Fruit fly (Drosophila melanogaster) whole organism, pupa: ENCODE data around the gene CG3704.

Experiments used
- CG10348 ChIP-seq: fragments of 200-800 bp; sonication (Bioruptor generic); IDR thresholded peaks from 2 replicates; pipeline ENCODE4 v1.3.6; 2022; ENCODE audit warnings: missing biosample characterization, missing genetic modification characterization
- CG12605 ChIP-seq: fragments of 200-800 bp; sonication (Bioruptor generic); IDR thresholded peaks from 2 replicates; pipeline ENCODE4 v1.3.6; 2022; ENCODE audit warnings: missing biosample characterization, missing genetic modification characterization
- CG13204 ChIP-seq: fragments of 200-800 bp; sonication (Bioruptor generic); optimal IDR thresholded peaks from 2 replicates; lab custom pipeline; 2018; ENCODE audit warnings: missing biosample characterization, mild to moderate bottlenecking, missing genetic modification characterization, moderate library complexity
- CG14655 ChIP-seq: fragments of 200-800 bp; sonication (Bioruptor generic); optimal IDR thresholded peaks from 3 replicates; lab custom pipeline; 2017; ENCODE audit warnings: mild to moderate bottlenecking, missing biosample characterization, missing genetic modification reagents, missing genetic modification characterization
- CG15710 ChIP-seq: fragments of 200-800 bp; sonication (Bioruptor generic); optimal IDR thresholded peaks from 2 replicates; lab custom pipeline; 2018; ENCODE audit warnings: missing biosample characterization, mild to moderate bottlenecking, missing genetic modification characterization, moderate library complexity
- CG17806 ChIP-seq: fragments of 200-800 bp; sonication (Bioruptor generic); optimal IDR thresholded peaks from 2 replicates; lab custom pipeline; 2018; ENCODE audit warnings: missing biosample characterization, mild to moderate bottlenecking, missing genetic modification characterization, moderate library complexity
- CG32121 ChIP-seq: fragments of 200-800 bp; sonication (Bioruptor generic); IDR thresholded peaks from 2 replicates; pipeline ENCODE4 v1.3.6; 2022; ENCODE audit warnings: missing biosample characterization, missing genetic modification characterization
- CG34367 ChIP-seq: fragments of 200-800 bp; sonication (Bioruptor generic); optimal IDR thresholded peaks from 2 replicates; lab custom pipeline; 2018; ENCODE audit warnings: missing biosample characterization, mild to moderate bottlenecking, missing genetic modification characterization
- CG4496 ChIP-seq: fragments of 200-800 bp; sonication (Bioruptor generic); IDR thresholded peaks from 3 replicates; pipeline ENCODE4 v1.3.6; 2022; ENCODE audit warnings: missing biosample characterization, missing genetic modification characterization
- CG8159 ChIP-seq: fragments of 200-800 bp; sonication (Bioruptor generic); optimal IDR thresholded peaks from 3 replicates; lab custom pipeline; 2018; ENCODE audit warnings: missing biosample characterization, mild to moderate bottlenecking, missing genetic modification characterization, moderate library complexity
- CG8301 ChIP-seq: fragments of 200-800 bp; sonication (Bioruptor generic); optimal IDR thresholded peaks from 2 replicates; lab custom pipeline; 2018; ENCODE audit warnings: missing biosample characterization, mild to moderate bottlenecking, missing genetic modification characterization
- CG9948 ChIP-seq: fragments of 200-800 bp; sonication (Bioruptor generic); optimal IDR thresholded peaks from 2 replicates; lab custom pipeline; 2018; ENCODE audit warnings: missing biosample characterization, mild to moderate bottlenecking, missing genetic modification characterization, moderate library complexity
- D1 ChIP-seq: fragments of 200-800 bp; sonication (Bioruptor generic); optimal IDR thresholded peaks from 2 replicates; lab custom pipeline; 2018; ENCODE audit warnings: missing biosample characterization, mild to moderate bottlenecking, missing genetic modification characterization, moderate library complexity
- EcR ChIP-seq: fragments of 200-800 bp; sonication (Bioruptor generic); optimal IDR thresholded peaks from 3 replicates; lab custom pipeline; 2019; ENCODE audit warnings: missing biosample characterization, missing genetic modification characterization, mild to moderate bottlenecking, moderate library complexity, missing genetic modification reagents
- Ets98B ChIP-seq: fragments of 200-800 bp; sonication (Bioruptor generic); IDR thresholded peaks from 2 replicates; pipeline ENCODE4 v1.3.6; 2022; ENCODE audit warnings: missing biosample characterization, missing genetic modification characterization
- Pif1A ChIP-seq: fragments of 200-800 bp; sonication (Bioruptor generic); optimal IDR thresholded peaks from 3 replicates; lab custom pipeline; 2016; ENCODE audit warnings: missing biosample characterization, missing genetic modification characterization
- Pif1B ChIP-seq: fragments of 200-800 bp; sonication (Bioruptor generic); optimal IDR thresholded peaks from 3 replicates; lab custom pipeline; 2016; ENCODE audit warnings: missing biosample characterization, missing genetic modification characterization
- Snoo ChIP-seq: fragments of 200-800 bp; sonication (Bioruptor generic); optimal IDR thresholded peaks from 3 replicates; lab custom pipeline; 2017; ENCODE audit warnings: missing biosample characterization, mild to moderate bottlenecking, missing genetic modification characterization, inconsistent platforms
- fd96Ca ChIP-seq: fragments of 200-800 bp; sonication (Bioruptor generic); IDR thresholded peaks from 3 replicates; pipeline ENCODE4 v1.3.6; 2022; ENCODE audit warnings: missing biosample characterization, missing genetic modification characterization
- gl ChIP-seq: fragments of 200-800 bp; sonication (Bioruptor generic); optimal IDR thresholded peaks from 2 replicates; lab custom pipeline; 2018; ENCODE audit warnings: missing biosample characterization, mild to moderate bottlenecking, missing genetic modification characterization
- rn ChIP-seq: fragments of 200-800 bp; sonication (Bioruptor generic); IDR thresholded peaks from 2 replicates; pipeline ENCODE4 v1.3.6; 2022; ENCODE audit warnings: missing biosample characterization, missing genetic modification characterization

Gene CG3704

dm6 chrX:935901-936207 is 4.8 kb downstream of the CG3704 start:
- TF ChIP-seq Pif1A (GFP tag; lab: Kevin White, UChicago) = no peak
- TF ChIP-seq CG14655 (GFP tag; lab: Kevin White, UChicago) = no peak
- TF ChIP-seq CG13204 (GFP tag; lab: Kevin White, UChicago) = no peak
- no peak for TF ChIP-seq EcR
- TF ChIP-seq fd96Ca = no peak
- TF ChIP-seq D1 = no peak

- TF ChIP-seq CG9948 (tag; lab: Kevin White, UChicago) = peak; percentile 95
- TF ChIP-seq fd96Ca = peak; percentile 100
- TF ChIP-seq CG4496 = peak; percentile 100
- peak; percentile 98 for TF ChIP-seq CG15710 (tag; lab: Kevin White, UChicago)
- peak; percentile 99 for TF ChIP-seq CG14655 (GFP tag; lab: Kevin White, UChicago)
- TF ChIP-seq CG34367 (tag; lab: Kevin White, UChicago) = peak; percentile 97
- TF ChIP-seq CG32121 (GFP tag; lab: Robert Waterston, UW) = peak; percentile 99
- peak; percentile 95 for TF ChIP-seq CG8159 (tag; lab: Kevin White, UChicago)
- TF ChIP-seq EcR = peak; percentile 43
- TF ChIP-seq D1 = no peak
- TF ChIP-seq gl (tag; lab: Kevin White, UChicago) = peak; percentile 96
- peak; percentile 96 for TF ChIP-seq CG17806
- TF ChIP-seq rn (GFP tag; lab: Robert Waterston, UW) = peak; percentile 98
- peak; percentile 97 for TF ChIP-seq Snoo
- TF ChIP-seq CG10348 (GFP tag; lab: Robert Waterston, UW) = peak; percentile 97
- TF ChIP-seq Pif1A (GFP tag; lab: Kevin White, UChicago) = peak; percentile 97
- TF ChIP-seq Ets98B (GFP tag; lab: Robert Waterston, UW) = peak; percentile 99
- TF ChIP-seq CG13204 (GFP tag; lab: Kevin White, UChicago) = peak; percentile 95
- TF ChIP-seq Pif1B = peak; percentile 96
- peak; percentile 99 for TF ChIP-seq CG12605 (GFP tag; lab: Robert Waterston, UW)
- TF ChIP-seq CG8301 = peak; percentile 98
Measured at dm6 chrX:935049-935900, 5.3 kb downstream of the CG3704 start, which contains the start of gene TRAM. TRAM (plus strand) TSS chrX:935232.

- TF ChIP-seq CG10348 (GFP tag; lab: Robert Waterston, UW) (no peak), CG12605 (GFP tag; lab: Robert Waterston, UW) (no peak), EcR (no peak), Ets98B (GFP tag; lab: Robert Waterston, UW) (no peak), CG8301 (no peak), CG8159 (tag; lab: Kevin White, UChicago) (no peak), CG32121 (GFP tag; lab: Robert Waterston, UW) (no peak)
Measured at dm6 chrX:933997-934396, 6.6 kb downstream of the CG3704 start.

dm6 chrX:932859-933258 is 7.7 kb downstream of the CG3704 start:
- TF ChIP-seq CG17806 (no peak), Pif1B (no peak), CG12605 (GFP tag; lab: Robert Waterston, UW) (no peak), CG13204 (GFP tag; lab: Kevin White, UChicago) (no peak), Ets98B (GFP tag; lab: Robert Waterston, UW) (no peak), CG34367 (tag; lab: Kevin White, UChicago) (no peak), Pif1A (GFP tag; lab: Kevin White, UChicago) (no peak), D1 (no peak), CG14655 (GFP tag; lab: Kevin White, UChicago) (no peak), CG9948 (tag; lab: Kevin White, UChicago) (no peak), CG8159 (tag; lab: Kevin White, UChicago) (no peak), gl (tag; lab: Kevin White, UChicago) (no peak), CG10348 (GFP tag; lab: Robert Waterston, UW) (no peak)

- TF ChIP-seq D1 (no peak), CG10348 (GFP tag; lab: Robert Waterston, UW) (no peak), CG32121 (GFP tag; lab: Robert Waterston, UW) (no peak), CG17806 (no peak), Pif1B (no peak), CG4496 (no peak), CG12605 (GFP tag; lab: Robert Waterston, UW) (no peak), CG13204 (GFP tag; lab: Kevin White, UChicago) (no peak), CG8159 (tag; lab: Kevin White, UChicago) (no peak), CG9948 (tag; lab: Kevin White, UChicago) (no peak), CG14655 (GFP tag; lab: Kevin White, UChicago) (no peak), gl (tag; lab: Kevin White, UChicago) (no peak), CG15710 (tag; lab: Kevin White, UChicago) (no peak), EcR (no peak), CG8301 (no peak), fd96Ca (no peak), rn (GFP tag; lab: Robert Waterston, UW) (no peak)
- TF ChIP-seq, all 21 proteins: peak for 0
Measured at dm6 chrX:932166-932565, 8.4 kb downstream of the CG3704 start, which contains the start of the genes CG32815 and CG3706. CG32815 (plus strand) TSS chrX:932466. CG3706 (minus strand) TSS chrX:932475.
